Fruit fly (Drosophila melanogaster): ENCODE results near the gene PIG-F.

Gene PIG-F

DNA sequence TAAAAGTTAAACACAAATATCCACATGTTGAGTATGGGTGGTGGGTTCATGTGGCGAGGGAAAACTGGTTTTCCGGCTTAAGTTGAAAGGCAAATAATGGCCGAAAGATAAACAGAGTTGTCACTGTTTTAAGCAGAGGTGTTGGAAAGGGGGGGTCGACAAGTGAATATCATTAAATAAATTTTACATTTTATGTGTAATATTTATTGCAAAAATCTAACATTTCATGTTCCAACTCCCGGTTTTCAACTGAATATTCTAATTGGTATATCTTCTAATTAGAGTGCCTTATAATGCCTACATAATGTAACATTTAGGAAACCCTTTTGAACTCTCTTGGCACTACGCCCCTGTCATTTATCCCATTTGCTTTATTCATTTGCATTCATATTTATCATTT, 43.7 kb downstream of the PIG-F start (continued):
- TF ChIP-seq ATbp (GFP tag; optimal IDR thresholded peaks at IDR 0.05) (peak; percentile 63), GATAe (GFP tag; conservative IDR thresholded peaks at IDR 0.05) (no peak), lmd (GFP tag; IDR thresholded peaks at IDR 0.05) (peak; percentile 55; the same call in 1 of the 2 replicates), dpn (GFP tag; optimal IDR thresholded peaks at IDR 0.05) (peak in 1 of 2 experiments; percentile 20), CG6272 (GFP tag; IDR thresholded peaks at IDR 0.05) (peak; percentile 59; the same call in 1 of the 2 replicates), Doc3 (GFP tag; IDR thresholded peaks at IDR 0.05; ENCODE audit: partially characterized antibody) (no peak), CG8924 (tag; optimal IDR thresholded peaks at IDR 0.05) (peak; percentile 63), Ets97D (GFP tag; optimal IDR thresholded peaks at IDR 0.05) (no peak), Hey (tag; optimal IDR thresholded peaks at IDR 0.05) (no peak), bab2 (GFP tag; optimal IDR thresholded peaks at IDR 0.05) (peak; percentile 46), ssp (GFP tag; IDR thresholded peaks at IDR 0.05) (0 out of 2 replicates have a peak, but pooled peaks have one; percentile 21), esg (GFP tag; conservative IDR thresholded peaks at IDR 0.05) (peak; percentile 53), zen (tag; optimal IDR thresholded peaks at IDR 0.05) (peak; percentile 59), tna (GFP tag; IDR thresholded peaks at IDR 0.05; ENCODE audit: partially characterized antibody) (no peak), nerfin-2 (GFP tag; IDR thresholded peaks at IDR 0.05; ENCODE audit: partially characterized antibody) (no peak), lov (optimal IDR thresholded peaks at IDR 0.05) (no peak), lov (GFP tag; IDR thresholded peaks at IDR 0.05) (no peak), Mrtf (GFP tag; IDR thresholded peaks at IDR 0.05) (peak; percentile 57; the same call in 2 of the 3 replicates), yki (optimal IDR thresholded peaks at IDR 0.05) (no peak), Bteb2 (GFP tag; optimal IDR thresholded peaks at IDR 0.05) (no peak), CG12769 (tag; optimal IDR thresholded peaks at IDR 0.05) (no peak), zfh1 (GFP tag; IDR thresholded peaks at IDR 0.05) (0 out of 3 replicates have a peak, but pooled peaks have one; percentile 36), CG14860 (GFP tag; IDR thresholded peaks at IDR 0.05; ENCODE audit: partially characterized antibody) (no peak), kah (GFP tag; optimal IDR thresholded peaks at IDR 0.05) (peak; percentile 18), Ravus (GFP tag; IDR thresholded peaks at IDR 0.05) (no peak; the same call in 1 of the 2 replicates), CG10462 (GFP tag; optimal IDR thresholded peaks at IDR 0.05) (peak; percentile 16), CG7786 (GFP tag; optimal IDR thresholded peaks at IDR 0.05) (no peak), CG15269 (tag; optimal IDR thresholded peaks at IDR 0.05) (no peak), oc (tag; optimal IDR thresholded peaks at IDR 0.05) (peak; percentile 66), CG2129 (GFP tag; IDR thresholded peaks at IDR 0.05; ENCODE audit: partially characterized antibody) (no peak), da (GFP tag; optimal IDR thresholded peaks at IDR 0.05) (no peak), Antp (GFP tag; optimal IDR thresholded peaks at IDR 0.05) (no peak), CG13296 (GFP tag; optimal IDR thresholded peaks at IDR 0.05) (peak; percentile 36), fd3F (GFP tag; optimal IDR thresholded peaks at IDR 0.05) (no peak), CG1647 (GFP tag; optimal IDR thresholded peaks at IDR 0.05) (peak; percentile 8), so (GFP tag; IDR thresholded peaks at IDR 0.05) (peak; percentile 65; the same call in 1 of the 3 replicates), CG11696 (GFP tag; IDR thresholded peaks at IDR 0.05) (no peak), her (GFP tag; optimal IDR thresholded peaks at IDR 0.05) (no peak), MTF-1 (GFP tag; optimal IDR thresholded peaks at IDR 0.05; ENCODE audit: borderline replicate concordance) (no peak), CG17328 (GFP tag; IDR thresholded peaks at IDR 0.05) (peak; percentile 56; the same call in 1 of the 2 replicates), CG17186 (GFP tag; optimal IDR thresholded peaks at IDR 0.05) (no peak), dysf (GFP tag; IDR thresholded peaks at IDR 0.05) (peak; percentile 72), ci (GFP tag; IDR thresholded peaks at IDR 0.05) (peak; percentile 69; the same call in 2 of the 3 replicates), fd96Cb (tag; optimal IDR thresholded peaks at IDR 0.05) (peak; percentile 61), crp (GFP tag; optimal IDR thresholded peaks at IDR 0.05) (no peak), maf-S (GFP tag; optimal IDR thresholded peaks at IDR 0.05) (no peak), tio (GFP tag; optimal IDR thresholded peaks at IDR 0.05) (no peak), ac (GFP tag; optimal IDR thresholded peaks at IDR 0.05) (peak; percentile 14), Six4 (GFP tag; optimal IDR thresholded peaks at IDR 0.05) (no peak), Atf6 (GFP tag; IDR thresholded peaks at IDR 0.05) (no peak), CG7928 (GFP tag; optimal IDR thresholded peaks at IDR 0.05) (no peak)

Data from whole organism, embryonic.